1 fruit fly cellular context compared by ENCODE assay signal in genomic region chr3L:1518715-1519603, dm6.
A peak's percentile ranks its signal among the peaks of the same experiment; 100 is the strongest.
TF ChIP-seq lines count a peak whose summit lies in the region.

No protein-coding gene starts in this region.

TF ChIP-seq in whole organism, prepupa, 60 proteins besides CTCF, POLR2A, EP300 and RAD21 (continued from another document):
- peak; percentile 45 for TF ChIP-seq CG11902 (GFP tag; optimal IDR thresholded peaks at IDR 0.05; lab: Kevin White, UChicago)
- TF ChIP-seq CG4318 (GFP tag; optimal IDR thresholded peaks at IDR 0.05; lab: Kevin White, UChicago), result no peak
- TF ChIP-seq fd85E (GFP tag; optimal IDR thresholded peaks at IDR 0.05; lab: Kevin White, UChicago), result no peak
TF ChIP-seq in whole organism, prepupa: peak in this region for 11.
